Fruit fly (Drosophila melanogaster): Measurements from ENCODE around the gene CG32599.

DNA sequence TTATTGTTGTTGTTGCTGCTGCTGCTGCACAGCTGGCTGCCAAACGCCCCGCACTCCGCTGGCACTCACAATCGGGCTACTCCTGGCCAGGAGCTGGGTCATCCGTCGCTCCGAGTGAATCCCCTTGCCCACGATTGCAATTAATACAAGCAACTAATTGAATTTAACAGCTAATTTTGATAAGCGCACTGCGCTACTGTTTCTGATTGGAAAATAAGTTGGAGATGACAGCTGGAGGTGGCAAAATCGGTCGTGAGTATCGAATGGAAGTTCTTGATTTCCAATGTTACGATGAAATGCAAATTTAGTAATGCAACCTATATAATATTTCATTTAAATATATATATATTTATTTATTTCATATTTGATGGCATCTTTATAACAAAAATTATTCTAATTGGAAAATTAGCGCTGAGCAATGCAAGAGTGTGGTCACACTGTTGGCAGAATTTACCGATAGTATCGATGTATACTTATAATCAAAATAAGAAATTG lies 9.6 kb upstream of the CG32599 start, which contains the start of gene CG42271:
- no peak for TF ChIP-seq fd96Ca (GFP tag; IDR thresholded peaks at IDR 0.05)
- no peak for TF ChIP-seq CG32121 (GFP tag; IDR thresholded peaks at IDR 0.05)
- no peak for TF ChIP-seq CG9948 (tag; optimal IDR thresholded peaks at IDR 0.05)
- peak; percentile 28 for TF ChIP-seq CG15710 (tag; optimal IDR thresholded peaks at IDR 0.05)
- no peak for TF ChIP-seq CG4496 (GFP tag; IDR thresholded peaks at IDR 0.05)
- TF ChIP-seq CG10348 (GFP tag; IDR thresholded peaks at IDR 0.05): no peak
- TF ChIP-seq Snoo (tag; optimal IDR thresholded peaks at IDR 0.05): peak; percentile 8
- no peak for TF ChIP-seq Pif1B (GFP tag; optimal IDR thresholded peaks at IDR 0.05)

Data from whole organism, pupa.